Fruit fly (Drosophila melanogaster): ENCODE results near the gene mthl15.

DNA sequence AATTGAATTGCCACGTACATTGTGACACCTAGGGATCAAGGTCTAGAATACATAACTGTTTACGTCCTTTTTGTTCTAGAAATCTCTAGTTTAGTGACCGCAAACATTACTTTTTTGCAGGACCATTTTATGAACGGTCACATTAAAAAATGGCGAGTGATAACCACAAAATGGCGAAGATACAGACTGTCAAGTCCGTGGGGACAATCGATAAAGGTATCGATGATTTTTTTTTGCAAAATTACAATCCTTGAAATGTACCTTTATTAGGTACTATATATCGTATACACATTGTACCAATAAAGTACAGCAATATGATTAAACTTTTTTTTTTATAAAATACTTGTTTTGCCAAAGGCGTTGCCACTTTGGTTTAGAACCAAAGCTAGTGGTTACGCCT is 7.7 kb downstream of the mthl15 start:
- TF ChIP-seq CG11085 (GFP tag; IDR thresholded peaks at IDR 0.05) (no peak), HmgZ (tag; optimal IDR thresholded peaks at IDR 0.05) (no peak), nerfin-1 (tag; optimal IDR thresholded peaks at IDR 0.05) (no peak), CG10274 (GFP tag; optimal IDR thresholded peaks at IDR 0.05) (no peak), Xbp1 (GFP tag; optimal IDR thresholded peaks at IDR 0.05) (no peak), seq (GFP tag; IDR thresholded peaks at IDR 0.05) (peak; percentile 25; the same call in 1 of the 2 replicates), CG7372 (GFP tag; IDR thresholded peaks at IDR 0.05) (no peak), grn (GFP tag; optimal IDR thresholded peaks at IDR 0.05) (no peak), CG1647 (GFP tag; optimal IDR thresholded peaks at IDR 0.05) (no peak)

All from whole organism, embryonic.